Worm (Caenorhabditis elegans) whole organism, L4 larva: ENCODE measurements around the gene dig-1.

Experiments used
- aly-2 ChIP-seq: sonication (generic microtip); optimal IDR thresholded peaks from 2 replicates; lab custom pipeline; 2018; ENCODE audit warnings: missing biosample characterization, missing genetic modification characterization
- ceh-32 ChIP-seq: sonication (generic microtip); optimal IDR thresholded peaks from 2 replicates; lab custom pipeline; 2016; ENCODE audit warnings: mild to moderate bottlenecking, missing genetic modification characterization, missing compliant biosample characterization; ENCODE audit not compliant: poor library complexity
- lir-3 ChIP-seq: sonication (generic microtip); optimal IDR thresholded peaks from 2 replicates; lab custom pipeline; 2016; ENCODE audit warnings: mild to moderate bottlenecking, missing genetic modification characterization, missing compliant biosample characterization
- unc-62 ChIP-seq, 3 experiments: fragments of 150-350 bp in 1 of 3; sonication (generic microtip); optimal IDR thresholded peaks in 2 of 3; peaks in 1 of 3; 1 replicate in 1 of 3; 2 replicates in 2 of 3; lab custom pipeline; 2014 to 2017; ENCODE audit warnings: missing biosample characterization in 3 of 3, missing genetic modification characterization in 3 of 3, missing genetic modification reagents in 3 of 3, missing genotype in 1 of 3
- vab-7 ChIP-seq: fragments of 200-800 bp; sonication (Bioruptor generic); IDR thresholded peaks from 2 replicates; pipeline ENCODE4 v1.3.6; 2022; ENCODE audit warnings: missing genetic modification reagents, missing genetic modification characterization, missing compliant biosample characterization

- TF ChIP-seq ceh-32 (tag; lab: Kevin White, UChicago) (no peak), vab-7 (no peak), aly-2 (tag; lab: Kevin White, UChicago) (no peak), unc-62 (GFP tag; optimal IDR thresholded peaks at IDR 0.05 in 1 of 2; lab: Kevin White, UChicago) (peak in 1 of 2 experiments; percentile 98), unc-62 (tag; optimal IDR thresholded peaks at IDR 0.05; lab: Kevin White, UChicago) (no peak), lir-3 (tag; lab: Kevin White, UChicago) (no peak)
These were observed 3.5 kb upstream of the dig-1 start for ce11 chrIII:6742597-6742996.
